Fruit fly (Drosophila melanogaster): ENCODE measurements around the gene CG14984.

dm6 chr3L:3983466-3983946 is 31.2 kb upstream of the CG14984 start, which contains the start of gene scrt:
- TF ChIP-seq Ets98B (GFP tag; IDR thresholded peaks at IDR 0.05): no peak
- TF ChIP-seq Snoo (tag; optimal IDR thresholded peaks at IDR 0.05): no peak
- no peak for TF ChIP-seq CG4496 (GFP tag; IDR thresholded peaks at IDR 0.05)
- TF ChIP-seq CG17806 (tag; optimal IDR thresholded peaks at IDR 0.05): no peak
- no peak for TF ChIP-seq CG13204 (GFP tag; optimal IDR thresholded peaks at IDR 0.05)
- TF ChIP-seq CG10348 (GFP tag; IDR thresholded peaks at IDR 0.05): no peak
- TF ChIP-seq CG14655 (GFP tag; optimal IDR thresholded peaks at IDR 0.05): no peak
- no peak for TF ChIP-seq D1 (tag; optimal IDR thresholded peaks at IDR 0.05)
- TF ChIP-seq rn (GFP tag; IDR thresholded peaks at IDR 0.05): no peak
- no peak for TF ChIP-seq Pif1B (GFP tag; optimal IDR thresholded peaks at IDR 0.05)
- no peak for TF ChIP-seq CG12605 (GFP tag; IDR thresholded peaks at IDR 0.05)
- no peak for TF ChIP-seq gl (tag; optimal IDR thresholded peaks at IDR 0.05)
- TF ChIP-seq CG8301 (tag; optimal IDR thresholded peaks at IDR 0.05): no peak

Data from whole organism, pupa.